Worm (Caenorhabditis elegans) whole organism, mixed stage, embryonic: ENCODE measurements around the gene duxl-1.

Source experiments
- M03D4.4 ChIP-seq: sonication (generic microtip); optimal IDR thresholded peaks from 2 replicates; lab custom pipeline; 2017; ENCODE audit warnings: mild to moderate bottlenecking, missing genetic modification characterization, missing compliant biosample characterization
- blmp-1 ChIP-seq: fragments of 150-350 bp; optimal IDR thresholded peaks from 2 replicates; lab custom pipeline; 2014; ENCODE audit warnings: missing biosample characterization, missing genetic modification characterization
- flh-1 ChIP-seq: fragments of 200-800 bp; sonication (Bioruptor generic); optimal IDR thresholded peaks from 2 replicates; lab custom pipeline; 2018; ENCODE audit warnings: mild to moderate bottlenecking, missing genetic modification characterization, moderate library complexity, missing compliant biosample characterization
- ham-2 ChIP-seq: fragments of 200-800 bp; sonication (Bioruptor generic); optimal IDR thresholded peaks from 2 replicates; lab custom pipeline; 2018; ENCODE audit warnings: mild to moderate bottlenecking, missing genetic modification characterization, missing compliant biosample characterization
- lin-13 ChIP-seq: fragments of 150-350 bp; optimal IDR thresholded peaks from 2 replicates; lab custom pipeline; 2014; ENCODE audit warnings: missing biosample characterization, missing genetic modification characterization
- mls-2 ChIP-seq: sonication (generic microtip); optimal IDR thresholded peaks from 2 replicates; lab custom pipeline; 2016; ENCODE audit warnings: mild to moderate bottlenecking, missing genetic modification characterization, moderate library complexity, missing compliant biosample characterization
- nhr-12 ChIP-seq: fragments of 150-350 bp; optimal IDR thresholded peaks from 2 replicates; lab custom pipeline; 2014; ENCODE audit warnings: missing biosample characterization, missing genetic modification characterization
- pha-4 ChIP-seq: fragments of 150-350 bp; optimal IDR thresholded peaks from 2 replicates; lab custom pipeline; 2018; ENCODE audit warnings: missing biosample characterization, missing genetic modification reagents, missing genetic modification characterization
- sem-2 ChIP-seq: fragments of 200-800 bp; sonication (Bioruptor generic); optimal IDR thresholded peaks from 2 replicates; lab custom pipeline; 2018; ENCODE audit warnings: mild to moderate bottlenecking, missing genetic modification characterization, missing compliant biosample characterization
- snpc-4 ChIP-seq: fragments of 150-350 bp; optimal IDR thresholded peaks from 2 replicates; lab custom pipeline; 2014; ENCODE audit warnings: missing biosample characterization, missing genetic modification characterization
- sptf-1 ChIP-seq: sonication (generic microtip); optimal IDR thresholded peaks from 2 replicates; lab custom pipeline; 2017; ENCODE audit warnings: mild to moderate bottlenecking, missing genetic modification characterization, moderate library complexity, missing compliant biosample characterization
- tbx-8 ChIP-seq: fragments of 200-800 bp; sonication (Bioruptor generic); optimal IDR thresholded peaks from 2 replicates; lab custom pipeline; 2018; ENCODE audit warnings: mild to moderate bottlenecking, missing genetic modification characterization, moderate library complexity, missing compliant biosample characterization
- unc-62 ChIP-seq: fragments of 150-350 bp; optimal IDR thresholded peaks from 2 replicates; lab custom pipeline; 2014; ENCODE audit warnings: missing biosample characterization, missing genetic modification reagents, missing genetic modification characterization
- zip-8 ChIP-seq: fragments of 150-350 bp; optimal IDR thresholded peaks from 2 replicates; lab custom pipeline; 2014; ENCODE audit warnings: missing biosample characterization, missing genetic modification characterization

DNA sequence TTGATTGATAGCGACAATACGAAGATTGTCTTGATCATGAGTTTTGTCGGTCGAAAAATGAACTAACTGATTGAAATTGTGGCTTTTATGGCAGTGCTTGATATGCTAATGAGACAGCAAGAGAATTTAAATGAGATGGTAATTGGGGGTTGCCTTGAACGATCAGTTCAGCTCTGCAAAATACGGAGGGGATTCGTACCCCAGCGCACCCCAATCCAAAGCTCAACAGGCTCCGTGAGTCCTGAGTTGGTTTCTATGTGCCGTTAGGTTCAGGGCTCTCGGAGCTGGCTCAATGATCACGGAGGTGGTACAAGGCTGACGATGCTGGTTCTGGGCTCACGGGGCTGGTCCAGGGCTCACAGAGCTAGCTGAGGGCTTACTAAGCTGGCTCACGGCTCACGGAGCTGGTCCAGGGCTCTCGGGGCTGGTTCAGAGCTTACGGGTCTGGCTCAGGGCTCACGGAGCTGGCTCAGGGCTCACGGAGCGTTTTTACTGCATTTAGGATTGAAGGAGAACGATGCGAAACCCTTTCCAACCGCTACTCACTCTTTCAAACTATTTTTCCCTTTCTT, 18.6 kb upstream of the duxl-1 start, which contains the start of gene ZC204.6:
- no peak for TF ChIP-seq flh-1 (GFP tag; lab: Kevin White, UChicago)
- TF ChIP-seq ham-2 (GFP tag; lab: Kevin White, UChicago) = no peak
- TF ChIP-seq zip-8 = no peak
- no peak for TF ChIP-seq sem-2 (GFP tag; lab: Kevin White, UChicago)
- no peak for TF ChIP-seq unc-62 (GFP tag; lab: Kevin White, UChicago)
- no peak for TF ChIP-seq tbx-8
- TF ChIP-seq nhr-12 (tag; lab: Kevin White, UChicago) = no peak
- no peak for TF ChIP-seq pha-4
- no peak for TF ChIP-seq blmp-1 (tag; lab: Kevin White, UChicago)
- no peak for TF ChIP-seq snpc-4 (tag; lab: Kevin White, UChicago)
- no peak for TF ChIP-seq M03D4.4 (tag; lab: Kevin White, UChicago)
- TF ChIP-seq sptf-1 = no peak
- TF ChIP-seq mls-2 (tag; lab: Kevin White, UChicago) = no peak
- TF ChIP-seq lin-13 (tag; lab: Kevin White, UChicago) = no peak
